Worm (Caenorhabditis elegans): ENCODE measurements around the gene K11C4.1.

The K11C4.1 gene

ce11 chrV:6896700-6897099, at the start of gene K11C4.1:
Gene K11C4.1, plus strand, starts transcription at chrV:6897000.
- no peak for TF ChIP-seq nhr-237 (tag; optimal IDR thresholded peaks at IDR 0.05)
- no peak for TF ChIP-seq nhr-2 (tag; optimal IDR thresholded peaks at IDR 0.05)
- no peak for TF ChIP-seq sem-2 (GFP tag; optimal IDR thresholded peaks at IDR 0.05)
- TF ChIP-seq lin-13 (tag; optimal IDR thresholded peaks at IDR 0.05), result no peak
- no peak for TF ChIP-seq ztf-11 (tag; optimal IDR thresholded peaks at IDR 0.05)
- no peak for TF ChIP-seq cnd-1 (tag; optimal IDR thresholded peaks at IDR 0.05)
- no peak for TF ChIP-seq blmp-1 (tag; optimal IDR thresholded peaks at IDR 0.05)
- no peak for TF ChIP-seq tbx-8 (GFP tag; optimal IDR thresholded peaks at IDR 0.05)
- no peak for TF ChIP-seq elt-1 (tag; optimal IDR thresholded peaks at IDR 0.05; ENCODE audit: borderline replicate concordance, insufficient read depth)
- no peak for TF ChIP-seq snpc-4 (tag; optimal IDR thresholded peaks at IDR 0.05)
- no peak for TF ChIP-seq mep-1 (tag; optimal IDR thresholded peaks at IDR 0.05)
- no peak for TF ChIP-seq ceh-39 (tag; optimal IDR thresholded peaks at IDR 0.05)
- TF ChIP-seq ceh-83 (GFP tag; optimal IDR thresholded peaks at IDR 0.05), result no peak
- no peak for TF ChIP-seq sptf-1 (tag; optimal IDR thresholded peaks at IDR 0.05)
- no peak for TF ChIP-seq lin-32 (GFP tag; optimal IDR thresholded peaks at IDR 0.05)
- no peak for TF ChIP-seq unc-39 (tag; optimal IDR thresholded peaks at IDR 0.05)
- TF ChIP-seq nhr-76 (tag; optimal IDR thresholded peaks at IDR 0.05), result no peak
- no peak for TF ChIP-seq unc-62 (GFP tag; optimal IDR thresholded peaks at IDR 0.05)

DNA sequence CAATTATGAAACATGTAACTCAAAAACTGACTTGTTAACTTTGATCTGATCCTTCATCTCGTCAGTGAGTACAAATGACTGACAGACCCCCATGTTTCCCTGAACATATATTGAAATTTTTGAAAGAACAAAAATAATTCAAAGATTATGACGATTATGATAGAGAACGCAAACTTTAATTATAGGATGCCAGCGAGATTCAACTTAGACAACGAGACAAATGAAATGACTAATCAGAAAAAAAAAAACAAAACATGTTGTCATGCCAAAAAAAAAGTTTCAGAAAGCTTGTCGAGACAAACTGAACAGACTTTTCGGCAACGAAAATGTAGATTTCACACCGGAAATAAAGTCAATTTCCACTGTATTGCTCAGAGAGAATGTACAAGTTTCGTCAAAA, 42.1 kb upstream of the K11C4.1 start, which contains the start of gene gpa-10:
Gene gpa-10, minus strand, starts transcription at position 101 of the 400 bp plus-strand sequence.
- TF ChIP-seq unc-62 (GFP tag; optimal IDR thresholded peaks at IDR 0.05), result no peak
- no peak for TF ChIP-seq lin-13 (tag; optimal IDR thresholded peaks at IDR 0.05)
- no peak for TF ChIP-seq nhr-2 (tag; optimal IDR thresholded peaks at IDR 0.05)
- TF ChIP-seq flh-1 (GFP tag; optimal IDR thresholded peaks at IDR 0.05), result no peak
- no peak for TF ChIP-seq ceh-43 (GFP tag; optimal IDR thresholded peaks at IDR 0.05)
- TF ChIP-seq nhr-237 (tag; optimal IDR thresholded peaks at IDR 0.05), result no peak
- TF ChIP-seq M03D4.4 (tag; optimal IDR thresholded peaks at IDR 0.05), result no peak
- TF ChIP-seq ceh-39 (tag; optimal IDR thresholded peaks at IDR 0.05), result no peak
- TF ChIP-seq ceh-83 (GFP tag; optimal IDR thresholded peaks at IDR 0.05), result no peak
- no peak for TF ChIP-seq unc-39 (tag; optimal IDR thresholded peaks at IDR 0.05)

ce11 chrV:6870004-6870403, 26.8 kb upstream of the K11C4.1 start, which contains the start of gene frpr-18:
Gene frpr-18, plus strand, starts transcription at chrV:6870304.
- TF ChIP-seq mls-2 (tag; optimal IDR thresholded peaks at IDR 0.05) (no peak), ceh-39 (tag; optimal IDR thresholded peaks at IDR 0.05) (no peak), nhr-76 (tag; optimal IDR thresholded peaks at IDR 0.05) (no peak), lin-32 (GFP tag; optimal IDR thresholded peaks at IDR 0.05) (no peak), tbx-8 (GFP tag; optimal IDR thresholded peaks at IDR 0.05) (no peak), unc-39 (tag; optimal IDR thresholded peaks at IDR 0.05) (no peak), sptf-1 (tag; optimal IDR thresholded peaks at IDR 0.05) (no peak), unc-120 (tag; optimal IDR thresholded peaks at IDR 0.05; ENCODE audit: poor library complexity, severe bottlenecking) (no peak), hlh-1 (tag; optimal IDR thresholded peaks at IDR 0.05) (no peak), pha-4 (tag; optimal IDR thresholded peaks at IDR 0.05) (no peak), sem-2 (GFP tag; optimal IDR thresholded peaks at IDR 0.05) (no peak), mab-5 (tag; optimal IDR thresholded peaks at IDR 0.05) (no peak), nhr-12 (tag; optimal IDR thresholded peaks at IDR 0.05) (no peak), lin-13 (tag; optimal IDR thresholded peaks at IDR 0.05) (no peak), lsy-2 (tag; optimal IDR thresholded peaks at IDR 0.05) (no peak), drap-1 (GFP tag; optimal IDR thresholded peaks at IDR 0.05) (no peak), elt-3 (tag; optimal IDR thresholded peaks at IDR 0.05) (no peak), snpc-4 (tag; optimal IDR thresholded peaks at IDR 0.05) (no peak)

DNA sequence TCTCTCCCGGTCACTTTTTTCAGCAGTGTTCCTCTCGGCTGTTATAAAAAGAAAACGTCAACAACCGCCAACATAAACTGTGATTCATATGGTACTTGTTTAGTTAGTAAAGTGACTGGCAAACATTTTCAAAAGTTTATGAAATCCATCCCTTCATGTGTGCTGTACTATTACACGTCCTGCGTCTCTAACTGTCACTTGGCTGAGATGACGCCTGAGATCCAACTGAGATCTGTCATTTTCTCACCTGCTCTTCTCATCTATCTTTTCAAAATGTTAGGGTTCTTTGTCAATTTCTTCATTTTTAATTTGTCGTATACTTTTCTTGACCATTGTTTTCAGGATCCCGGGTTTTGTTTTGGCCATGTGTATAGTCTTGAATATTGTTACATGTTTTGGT, 22.1 kb upstream of the K11C4.1 start:
- TF ChIP-seq lsy-2 (tag; optimal IDR thresholded peaks at IDR 0.05) (no peak), unc-62 (GFP tag; optimal IDR thresholded peaks at IDR 0.05) (peak; percentile 69), nhr-76 (tag; optimal IDR thresholded peaks at IDR 0.05) (no peak), ham-2 (GFP tag; optimal IDR thresholded peaks at IDR 0.05) (no peak), elt-1 (tag; optimal IDR thresholded peaks at IDR 0.05; ENCODE audit: borderline replicate concordance, insufficient read depth) (no peak), hlh-1 (tag; optimal IDR thresholded peaks at IDR 0.05) (peak; percentile 65)

DNA sequence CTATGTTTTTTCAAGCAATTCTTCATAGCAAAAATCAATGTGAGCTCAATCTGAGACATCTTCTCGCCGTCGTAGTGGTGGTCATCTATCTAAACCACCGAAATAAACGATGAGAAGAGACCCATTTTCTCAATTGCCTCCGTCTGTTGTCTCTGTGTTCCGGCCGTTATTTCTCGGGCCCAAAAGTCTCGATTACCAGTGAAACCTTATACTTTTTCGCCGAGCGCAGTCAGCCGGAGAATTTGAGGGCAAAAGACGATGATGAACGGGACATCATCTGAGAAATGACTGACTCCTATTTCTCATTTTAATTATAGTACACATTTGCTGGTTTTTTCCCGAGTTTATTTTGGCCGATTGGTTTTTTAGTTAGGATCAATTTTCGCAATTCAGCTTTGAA, 21.0 kb upstream of the K11C4.1 start:
- no peak for TF ChIP-seq unc-120 (tag; optimal IDR thresholded peaks at IDR 0.05; ENCODE audit: poor library complexity, severe bottlenecking)
- no peak for TF ChIP-seq hlh-1 (tag; optimal IDR thresholded peaks at IDR 0.05)
- no peak for TF ChIP-seq ceh-43 (GFP tag; optimal IDR thresholded peaks at IDR 0.05)
- no peak for TF ChIP-seq mls-2 (tag; optimal IDR thresholded peaks at IDR 0.05)
- TF ChIP-seq elt-1 (tag; optimal IDR thresholded peaks at IDR 0.05; ENCODE audit: borderline replicate concordance, insufficient read depth), result no peak
- TF ChIP-seq tbx-8 (GFP tag; optimal IDR thresholded peaks at IDR 0.05), result no peak

All from whole organism, mixed stage, embryonic.